Fruit fly (Drosophila melanogaster) Kc167 (cell line): ENCODE measurements around the gene Vps29.

ENCODE experiments used
- Sin3A ChIP-seq: fragments of >200 bp; optimal IDR thresholded peaks from 2 replicates; lab custom pipeline; 2018; ENCODE audit warnings: missing external identifiers
- h ChIP-seq: fragments of >200 bp; optimal IDR thresholded peaks from 3 replicates; lab custom pipeline; 2018; ENCODE audit warnings: missing external identifiers
- insv ChIP-seq: fragments of >200 bp; optimal IDR thresholded peaks from 3 replicates; lab custom pipeline; 2018; ENCODE audit warnings: missing external identifiers
- psq ChIP-seq: fragments of >200 bp; optimal IDR thresholded peaks from 2 replicates; lab custom pipeline; 2017; ENCODE audit warnings: missing external identifiers

DNA sequence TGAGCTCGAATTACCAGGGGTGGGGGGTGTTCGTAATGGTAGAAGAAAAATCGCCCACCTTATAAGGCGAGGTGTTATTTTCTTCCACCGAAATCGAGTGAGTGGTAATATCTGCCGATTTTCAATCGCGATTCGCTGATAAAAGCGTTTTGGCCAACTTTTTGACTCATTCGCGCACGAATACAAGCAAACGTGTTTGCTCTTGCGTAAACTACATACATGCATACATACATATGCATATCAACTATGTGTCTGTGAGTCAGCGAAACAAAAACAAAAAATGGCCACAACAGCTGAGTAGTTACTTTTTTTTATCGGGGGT, 6.8 kb downstream of the Vps29 start:
- TF ChIP-seq Sin3A (lab: Kevin White, UChicago) (no peak), h (lab: Kevin White, UChicago) (no peak), psq (lab: Kevin White, UChicago) (no peak), insv (lab: Kevin White, UChicago) (no peak)
